Fruit fly (Drosophila melanogaster): Measurements from ENCODE around the gene CG10514.

The CG10514 gene

dm6 chr3R:25262322-25262761 is 17.3 kb downstream of the CG10514 start, which contains the start of the genes Kdsr and CG11858 (continued):
- TF ChIP-seq CG7271 (tag; optimal IDR thresholded peaks at IDR 0.05) (no peak), CG5180 (GFP tag; optimal IDR thresholded peaks at IDR 0.05) (no peak), CG6854 (GFP tag; optimal IDR thresholded peaks at IDR 0.05) (no peak), da (GFP tag; optimal IDR thresholded peaks at IDR 0.05) (no peak), row (GFP tag; IDR thresholded peaks at IDR 0.05) (peak; percentile 94), CG12104 (GFP tag; optimal IDR thresholded peaks at IDR 0.05) (peak; percentile 32), CG3163 (GFP tag; optimal IDR thresholded peaks at IDR 0.05) (peak; percentile 19), vvl (GFP tag; IDR thresholded peaks at IDR 0.05) (peak; percentile 91), CG15479 (GFP tag; optimal IDR thresholded peaks at IDR 0.05) (no peak), tio (GFP tag; optimal IDR thresholded peaks at IDR 0.05) (no peak), grn (GFP tag; optimal IDR thresholded peaks at IDR 0.05) (peak; percentile 73), Blimp-1 (GFP tag; optimal IDR thresholded peaks at IDR 0.05) (no peak), CG10274 (GFP tag; optimal IDR thresholded peaks at IDR 0.05) (no peak), chif (GFP tag; optimal IDR thresholded peaks at IDR 0.05) (peak; percentile 49 to 56), dm (GFP tag; optimal IDR thresholded peaks at IDR 0.05) (peak; percentile 74), insv (GFP tag; optimal IDR thresholded peaks at IDR 0.05) (peak in 1 of 2 experiments; percentile 81), mld (GFP tag; IDR thresholded peaks at IDR 0.05; ENCODE audit: partially characterized antibody) (no peak), CG13775 (GFP tag; optimal IDR thresholded peaks at IDR 0.05) (peak; percentile 73), CG14667 (GFP tag; IDR thresholded peaks at IDR 0.05) (peak; percentile 50; the same call in 1 of the 2 replicates), CG4360 (GFP tag; IDR thresholded peaks at IDR 0.05) (no peak), Hr39 (optimal IDR thresholded peaks at IDR 0.05) (no peak), CG15073 (GFP tag; optimal IDR thresholded peaks at IDR 0.05) (no peak), maf-S (GFP tag; optimal IDR thresholded peaks at IDR 0.05) (peak; percentile 40), Ravus (GFP tag; IDR thresholded peaks at IDR 0.05) (peak; percentile 11; the same call in 1 of the 2 replicates), lilli (GFP tag; optimal IDR thresholded peaks at IDR 0.05) (peak; percentile 83), zf30C (GFP tag; optimal IDR thresholded peaks at IDR 0.05) (no peak), gcm (GFP tag; optimal IDR thresholded peaks at IDR 0.05) (no peak), CG4854 (GFP tag; optimal IDR thresholded peaks at IDR 0.05) (peak; percentile 55), CG4424 (GFP tag; optimal IDR thresholded peaks at IDR 0.05) (peak; percentile 56), prd (optimal IDR thresholded peaks at IDR 0.05) (no peak), prd (GFP tag; IDR thresholded peaks at IDR 0.05) (peak; percentile 85), CG9609 (GFP tag; optimal IDR thresholded peaks at IDR 0.05) (peak; percentile 26), Dek (tag; optimal IDR thresholded peaks at IDR 0.05) (peak; percentile 52), p53 (GFP tag; optimal IDR thresholded peaks at IDR 0.05) (no peak), Vsx1 (GFP tag; optimal IDR thresholded peaks at IDR 0.05) (no peak), sd (tag; optimal IDR thresholded peaks at IDR 0.05) (peak; percentile 27), fd96Cb (tag; optimal IDR thresholded peaks at IDR 0.05) (peak; percentile 45), CG17359 (tag; optimal IDR thresholded peaks at IDR 0.05) (no peak), Tbp (GFP tag; optimal IDR thresholded peaks at IDR 0.05) (no peak), MBD-R2 (GFP tag; IDR thresholded peaks at IDR 0.05) (peak; percentile 86), Myb (GFP tag; optimal IDR thresholded peaks at IDR 0.05) (peak; percentile 51), CG10366 (GFP tag; IDR thresholded peaks at IDR 0.05) (peak; percentile 52), Xrp1 (GFP tag; IDR thresholded peaks at IDR 0.05) (peak; percentile 76), Abd-B (GFP tag; optimal IDR thresholded peaks at IDR 0.05) (no peak), CG10462 (GFP tag; optimal IDR thresholded peaks at IDR 0.05) (peak; percentile 19), Nf-YB (GFP tag; optimal IDR thresholded peaks at IDR 0.05) (peak; percentile 5), Scr (GFP tag; IDR thresholded peaks at IDR 0.05; ENCODE audit: partially characterized antibody) (peak; percentile 40), H15 (GFP tag; IDR thresholded peaks at IDR 0.05) (peak; percentile 74), Sox102F (GFP tag; optimal IDR thresholded peaks at IDR 0.05) (peak; percentile 72), h (optimal IDR thresholded peaks at IDR 0.05) (no peak), hbn (GFP tag; IDR thresholded peaks at IDR 0.05; ENCODE audit: partially characterized antibody) (peak; percentile 35; the same call in 1 of the 2 replicates)
